Worm (Caenorhabditis elegans): Measurements from ENCODE around the gene mib-1.

The mib-1 gene

ce11 chrIII:11311466-11311865 lies 21.0 kb upstream of the mib-1 start, which contains the start of gene rab-35:
Gene rab-35 (minus strand): TSS chrIII:11311566.
- no peak for TF ChIP-seq ces-1 (GFP tag; optimal IDR thresholded peaks at IDR 0.05)
- no peak for TF ChIP-seq tbx-8 (GFP tag; optimal IDR thresholded peaks at IDR 0.05)
- TF ChIP-seq ztf-11 (tag; optimal IDR thresholded peaks at IDR 0.05) = no peak
- TF ChIP-seq nhr-28 (tag; optimal IDR thresholded peaks at IDR 0.05) = no peak
- no peak for TF ChIP-seq ceh-39 (tag; optimal IDR thresholded peaks at IDR 0.05)
- no peak for TF ChIP-seq mep-1 (tag; optimal IDR thresholded peaks at IDR 0.05)
- no peak for TF ChIP-seq nhr-237 (tag; optimal IDR thresholded peaks at IDR 0.05)
- no peak for TF ChIP-seq lin-13 (tag; optimal IDR thresholded peaks at IDR 0.05)
- TF ChIP-seq lsy-2 (tag; optimal IDR thresholded peaks at IDR 0.05) = no peak
- TF ChIP-seq elt-3 (tag; optimal IDR thresholded peaks at IDR 0.05) = no peak
- no peak for TF ChIP-seq ham-2 (GFP tag; optimal IDR thresholded peaks at IDR 0.05)
- no peak for TF ChIP-seq snpc-4 (tag; optimal IDR thresholded peaks at IDR 0.05)
- TF ChIP-seq bed-3 (GFP tag; optimal IDR thresholded peaks at IDR 0.05) = no peak
- no peak for TF ChIP-seq M03D4.4 (tag; optimal IDR thresholded peaks at IDR 0.05)
- TF ChIP-seq ceh-43 (GFP tag; optimal IDR thresholded peaks at IDR 0.05) = no peak
- no peak for TF ChIP-seq unc-62 (GFP tag; optimal IDR thresholded peaks at IDR 0.05)
- no peak for TF ChIP-seq cnd-1 (tag; optimal IDR thresholded peaks at IDR 0.05)
- TF ChIP-seq nhr-76 (tag; optimal IDR thresholded peaks at IDR 0.05) = no peak
- no peak for TF ChIP-seq hlh-1 (tag; optimal IDR thresholded peaks at IDR 0.05)
- no peak for TF ChIP-seq zip-8 (tag; optimal IDR thresholded peaks at IDR 0.05)

ce11 chrIII:11289876-11290275 lies 600 bp downstream of the mib-1 start:
- TF ChIP-seq unc-62 (GFP tag; optimal IDR thresholded peaks at IDR 0.05) (no peak), ceh-43 (GFP tag; optimal IDR thresholded peaks at IDR 0.05) (no peak), snpc-4 (tag; optimal IDR thresholded peaks at IDR 0.05) (no peak), ces-1 (GFP tag; optimal IDR thresholded peaks at IDR 0.05) (no peak), lin-13 (tag; optimal IDR thresholded peaks at IDR 0.05) (no peak), nhr-12 (tag; optimal IDR thresholded peaks at IDR 0.05) (no peak)

ce11 chrIII:11288295-11288694 lies 2.2 kb downstream of the mib-1 start:
- TF ChIP-seq lin-13 (tag; optimal IDR thresholded peaks at IDR 0.05) = no peak
- no peak for TF ChIP-seq unc-62 (GFP tag; optimal IDR thresholded peaks at IDR 0.05)
- TF ChIP-seq ceh-43 (GFP tag; optimal IDR thresholded peaks at IDR 0.05) = no peak
- TF ChIP-seq bed-3 (GFP tag; optimal IDR thresholded peaks at IDR 0.05) = no peak
- TF ChIP-seq snpc-4 (tag; optimal IDR thresholded peaks at IDR 0.05) = no peak
- TF ChIP-seq tbx-8 (GFP tag; optimal IDR thresholded peaks at IDR 0.05) = no peak
- TF ChIP-seq unc-120 (tag; optimal IDR thresholded peaks at IDR 0.05; ENCODE audit: poor library complexity, severe bottlenecking) = no peak
- no peak for TF ChIP-seq ceh-39 (tag; optimal IDR thresholded peaks at IDR 0.05)
- TF ChIP-seq unc-39 (tag; optimal IDR thresholded peaks at IDR 0.05) = no peak
- TF ChIP-seq ham-2 (GFP tag; optimal IDR thresholded peaks at IDR 0.05) = no peak
- no peak for TF ChIP-seq drap-1 (GFP tag; optimal IDR thresholded peaks at IDR 0.05)
- no peak for TF ChIP-seq elt-3 (tag; optimal IDR thresholded peaks at IDR 0.05)
- TF ChIP-seq nhr-76 (tag; optimal IDR thresholded peaks at IDR 0.05) = no peak
- no peak for TF ChIP-seq zip-8 (tag; optimal IDR thresholded peaks at IDR 0.05)
- TF ChIP-seq ceh-83 (GFP tag; optimal IDR thresholded peaks at IDR 0.05) = no peak
- TF ChIP-seq ces-1 (GFP tag; optimal IDR thresholded peaks at IDR 0.05) = no peak
- no peak for TF ChIP-seq mab-5 (tag; optimal IDR thresholded peaks at IDR 0.05)
- no peak for TF ChIP-seq blmp-1 (tag; optimal IDR thresholded peaks at IDR 0.05)
- no peak for TF ChIP-seq M03D4.4 (tag; optimal IDR thresholded peaks at IDR 0.05)

- TF ChIP-seq lin-32 (GFP tag; optimal IDR thresholded peaks at IDR 0.05) = no peak
- no peak for TF ChIP-seq ceh-83 (GFP tag; optimal IDR thresholded peaks at IDR 0.05)
- TF ChIP-seq flh-1 (GFP tag; optimal IDR thresholded peaks at IDR 0.05) = no peak
Measured at ce11 chrIII:11287340-11287739, 3.1 kb downstream of the mib-1 start.

ce11 chrIII:11286069-11286468 lies 4.4 kb downstream of the mib-1 start:
- TF ChIP-seq ces-1 (GFP tag; optimal IDR thresholded peaks at IDR 0.05) (peak; percentile 73), ceh-83 (GFP tag; optimal IDR thresholded peaks at IDR 0.05) (no peak), mls-2 (tag; optimal IDR thresholded peaks at IDR 0.05) (peak; percentile 4), lsy-2 (tag; optimal IDR thresholded peaks at IDR 0.05) (no peak)

ce11 chrIII:11283648-11284047 lies 6.8 kb downstream of the mib-1 start:
- no peak for TF ChIP-seq mep-1 (tag; optimal IDR thresholded peaks at IDR 0.05)
- TF ChIP-seq hlh-1 (tag; optimal IDR thresholded peaks at IDR 0.05) = no peak
- TF ChIP-seq pha-4 (tag; optimal IDR thresholded peaks at IDR 0.05) = no peak
- TF ChIP-seq nhr-28 (tag; optimal IDR thresholded peaks at IDR 0.05) = no peak
- no peak for TF ChIP-seq zip-8 (tag; optimal IDR thresholded peaks at IDR 0.05)
- TF ChIP-seq unc-62 (GFP tag; optimal IDR thresholded peaks at IDR 0.05) = no peak
- no peak for TF ChIP-seq cnd-1 (tag; optimal IDR thresholded peaks at IDR 0.05)
- no peak for TF ChIP-seq ham-2 (GFP tag; optimal IDR thresholded peaks at IDR 0.05)
- TF ChIP-seq nhr-2 (tag; optimal IDR thresholded peaks at IDR 0.05) = no peak
- TF ChIP-seq unc-120 (tag; optimal IDR thresholded peaks at IDR 0.05; ENCODE audit: poor library complexity, severe bottlenecking) = no peak
- no peak for TF ChIP-seq nhr-12 (tag; optimal IDR thresholded peaks at IDR 0.05)
- no peak for TF ChIP-seq snpc-4 (tag; optimal IDR thresholded peaks at IDR 0.05)
